Fruit fly (Drosophila melanogaster): ENCODE measurements around the gene CG14130.

DNA sequence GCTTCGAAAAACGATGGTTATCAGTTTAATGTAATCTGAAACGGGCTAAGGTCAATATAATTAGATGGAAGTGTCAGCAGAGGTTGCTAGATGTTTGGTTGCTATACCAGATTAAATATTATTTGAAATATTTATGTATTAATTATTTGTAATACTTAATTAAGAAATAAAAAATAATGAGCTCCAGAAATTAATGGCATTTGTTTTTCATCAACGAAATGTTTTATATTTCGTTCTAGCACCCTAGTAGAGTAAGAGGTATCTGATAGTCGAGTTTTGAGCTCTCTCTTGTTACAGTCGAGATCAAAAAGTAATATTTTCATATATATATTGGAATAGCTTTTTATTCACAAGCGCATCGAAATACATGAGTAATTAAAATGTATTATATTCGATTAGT is 13.6 kb upstream of the CG14130 start:
- TF ChIP-seq bcd (GFP tag; optimal IDR thresholded peaks at IDR 0.05) (no peak), klu (GFP tag; IDR thresholded peaks at IDR 0.05) (no peak), CG17361 (GFP tag; IDR thresholded peaks at IDR 0.05) (no peak), Hr78 (GFP tag; optimal IDR thresholded peaks at IDR 0.05) (no peak), Nf-YA (GFP tag; IDR thresholded peaks at IDR 0.05) (no peak), tup (GFP tag; optimal IDR thresholded peaks at IDR 0.05) (no peak), pb (GFP tag; optimal IDR thresholded peaks at IDR 0.05) (no peak)

All from whole organism, embryonic.